Fruit fly (Drosophila melanogaster): ENCODE measurements around the gene CG14693.

Gene CG14693

dm6 chr3R:10784058-10784499 is 30.8 kb downstream of the CG14693 start, which contains the start of the genes mRpL37 and Rbp1 (continued):
- TF ChIP-seq CG4730 (GFP tag; IDR thresholded peaks at IDR 0.05) (peak; percentile 69), Dp (GFP tag; optimal IDR thresholded peaks at IDR 0.05) (peak; percentile 13), Trl (optimal IDR thresholded peaks at IDR 0.05) (no peak), Trl (GFP tag; optimal IDR thresholded peaks at IDR 0.05) (peak; percentile 69), CG5245 (GFP tag; optimal IDR thresholded peaks at IDR 0.05) (peak; percentile 61), D (optimal IDR thresholded peaks at IDR 0.05) (no peak), D (GFP tag; optimal IDR thresholded peaks at IDR 0.05) (peak; percentile 62), CG3847 (GFP tag; IDR thresholded peaks at IDR 0.05) (peak; percentile 85), CG8924 (tag; optimal IDR thresholded peaks at IDR 0.05) (peak; percentile 84), CG2120 (GFP tag; optimal IDR thresholded peaks at IDR 0.05) (peak; percentile 80), CG3163 (GFP tag; optimal IDR thresholded peaks at IDR 0.05) (no peak), zfh1 (GFP tag; IDR thresholded peaks at IDR 0.05) (peak; percentile 41; the same call in 1 of the 3 replicates), corto (GFP tag; optimal IDR thresholded peaks at IDR 0.05) (peak; percentile 30), pnt (GFP tag; optimal IDR thresholded peaks at IDR 0.05) (peak; percentile 78), NFAT (GFP tag; IDR thresholded peaks at IDR 0.05) (peak; percentile 58; the same call in 1 of the 2 replicates), Ada2b (GFP tag; IDR thresholded peaks at IDR 0.05) (peak; percentile 42; the same call in 1 of the 2 replicates), esg (GFP tag; conservative IDR thresholded peaks at IDR 0.05) (peak; percentile 47), CG4282 (GFP tag; optimal IDR thresholded peaks at IDR 0.05) (no peak), Eip74EF (GFP tag; optimal IDR thresholded peaks at IDR 0.05) (no peak), sug (tag; optimal IDR thresholded peaks at IDR 0.05) (peak; percentile 88), CG31224 (GFP tag; IDR thresholded peaks at IDR 0.05) (0 out of 2 replicates have a peak, but pooled peaks have one; percentile 52), CG6854 (GFP tag; optimal IDR thresholded peaks at IDR 0.05) (no peak), kay (GFP tag; optimal IDR thresholded peaks at IDR 0.05) (peak; percentile 40), CG8765 (GFP tag; IDR thresholded peaks at IDR 0.05) (peak; percentile 84), klu (GFP tag; IDR thresholded peaks at IDR 0.05) (peak; percentile 70), phol (tag; optimal IDR thresholded peaks at IDR 0.05) (peak; percentile 89), CrebB (tag; optimal IDR thresholded peaks at IDR 0.05) (no peak), knrl (GFP tag; IDR thresholded peaks at IDR 0.05; ENCODE audit: partially characterized antibody) (peak; percentile 96), CG14014 (GFP tag; IDR thresholded peaks at IDR 0.05) (peak; percentile 54; the same call in 1 of the 2 replicates), Doc3 (GFP tag; IDR thresholded peaks at IDR 0.05; ENCODE audit: partially characterized antibody) (peak; percentile 84), Bdp1 (GFP tag; optimal IDR thresholded peaks at IDR 0.05) (peak; percentile 39), GATAe (GFP tag; conservative IDR thresholded peaks at IDR 0.05) (no peak), twi (tag; optimal IDR thresholded peaks at IDR 0.05) (peak; percentile 76), pho (GFP tag; optimal IDR thresholded peaks at IDR 0.05) (peak; percentile 40), rib (GFP tag; IDR thresholded peaks at IDR 0.05) (no peak), sd (tag; optimal IDR thresholded peaks at IDR 0.05) (peak; percentile 85), CG1647 (GFP tag; optimal IDR thresholded peaks at IDR 0.05) (peak; percentile 33), fd96Cb (tag; optimal IDR thresholded peaks at IDR 0.05) (peak; percentile 59), NC2α (GFP tag; optimal IDR thresholded peaks at IDR 0.05) (no peak), CG3838 (GFP tag; optimal IDR thresholded peaks at IDR 0.05) (peak; percentile 1), p53 (GFP tag; optimal IDR thresholded peaks at IDR 0.05) (no peak), chinmo (GFP tag; IDR thresholded peaks at IDR 0.05; ENCODE audit: partially characterized antibody) (peak; percentile 66; the same call in 1 of the 4 replicates), zfh2 (GFP tag; optimal IDR thresholded peaks at IDR 0.05) (peak; percentile 67), run (tag; optimal IDR thresholded peaks at IDR 0.05) (no peak), stwl (tag; optimal IDR thresholded peaks at IDR 0.05) (peak; percentile 66), MBD-R2 (GFP tag; IDR thresholded peaks at IDR 0.05) (peak; percentile 91), CG10321 (GFP tag; IDR thresholded peaks at IDR 0.05) (no peak), Usf (GFP tag; optimal IDR thresholded peaks at IDR 0.05) (peak; percentile 51), ranshi (GFP tag; IDR thresholded peaks at IDR 0.05) (peak; percentile 66; the same call in 1 of the 2 replicates), bigmax (GFP tag; optimal IDR thresholded peaks at IDR 0.05) (no peak), sens-2 (GFP tag; IDR thresholded peaks at IDR 0.05) (no peak), CG14441 (GFP tag; IDR thresholded peaks at IDR 0.05) (peak; percentile 56; the same call in 1 of the 2 replicates)
